Worm (Caenorhabditis elegans): ENCODE data around the gene pigx-1.

Gene pigx-1

DNA sequence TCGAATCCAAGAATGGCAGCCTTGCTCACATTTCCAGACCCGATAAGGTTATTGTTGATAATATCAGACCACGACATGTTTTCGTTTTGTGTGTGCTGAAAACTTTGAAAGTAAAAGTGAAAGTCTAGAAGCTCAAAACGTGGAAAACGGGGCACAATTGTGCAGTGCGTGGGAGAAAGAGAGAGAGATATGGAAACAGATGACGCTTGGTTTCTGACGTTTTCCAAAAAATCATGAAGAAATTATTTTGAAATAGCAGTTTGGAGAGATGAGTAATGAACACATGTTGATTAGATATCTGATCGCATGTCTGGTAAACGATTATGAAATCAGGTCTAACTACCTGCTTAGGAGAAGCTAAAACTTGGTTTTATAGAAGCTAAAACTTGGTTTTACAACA, 16.3 kb downstream of the pigx-1 start, which contains the start of gene pfn-3:
Gene pfn-3 (minus strand): TSS at position 101 of the 400 bp plus-strand sequence.
- TF ChIP-seq unc-120 (tag; optimal IDR thresholded peaks at IDR 0.05; ENCODE audit: poor library complexity, severe bottlenecking): peak; percentile 45
- TF ChIP-seq mls-2 (tag; optimal IDR thresholded peaks at IDR 0.05): no peak
- peak; percentile 33 for TF ChIP-seq hlh-1 (tag; optimal IDR thresholded peaks at IDR 0.05)
- peak; percentile 14 for TF ChIP-seq unc-62 (GFP tag; optimal IDR thresholded peaks at IDR 0.05)

- TF ChIP-seq elt-3 (tag; optimal IDR thresholded peaks at IDR 0.05) (no peak), ztf-11 (tag; optimal IDR thresholded peaks at IDR 0.05) (no peak), zip-8 (tag; optimal IDR thresholded peaks at IDR 0.05) (no peak), lin-32 (GFP tag; optimal IDR thresholded peaks at IDR 0.05) (no peak), tbx-8 (GFP tag; optimal IDR thresholded peaks at IDR 0.05) (no peak), unc-39 (tag; optimal IDR thresholded peaks at IDR 0.05) (no peak), ceh-43 (GFP tag; optimal IDR thresholded peaks at IDR 0.05) (no peak), nhr-237 (tag; optimal IDR thresholded peaks at IDR 0.05) (no peak), lin-13 (tag; optimal IDR thresholded peaks at IDR 0.05) (no peak), cnd-1 (tag; optimal IDR thresholded peaks at IDR 0.05) (no peak), ces-1 (GFP tag; optimal IDR thresholded peaks at IDR 0.05) (no peak), ceh-83 (GFP tag; optimal IDR thresholded peaks at IDR 0.05) (no peak), ham-2 (GFP tag; optimal IDR thresholded peaks at IDR 0.05) (no peak), snpc-4 (tag; optimal IDR thresholded peaks at IDR 0.05) (no peak), mls-2 (tag; optimal IDR thresholded peaks at IDR 0.05) (no peak), hlh-1 (tag; optimal IDR thresholded peaks at IDR 0.05) (no peak), nhr-76 (tag; optimal IDR thresholded peaks at IDR 0.05) (no peak), lsy-2 (tag; optimal IDR thresholded peaks at IDR 0.05) (no peak), flh-1 (GFP tag; optimal IDR thresholded peaks at IDR 0.05) (no peak)
Observed at ce11 chrX:1072152-1072551, 24.7 kb downstream of the pigx-1 start, which contains the start of gene lim-6. Gene lim-6, plus strand, starts transcription at chrX:1072452.

- TF ChIP-seq cnd-1 (tag; optimal IDR thresholded peaks at IDR 0.05) (peak; percentile 13), lin-32 (GFP tag; optimal IDR thresholded peaks at IDR 0.05) (peak; percentile 76), nhr-2 (tag; optimal IDR thresholded peaks at IDR 0.05) (no peak), ceh-83 (GFP tag; optimal IDR thresholded peaks at IDR 0.05) (no peak), unc-62 (GFP tag; optimal IDR thresholded peaks at IDR 0.05) (no peak)
Observed at ce11 chrX:1068986-1069385, 27.8 kb downstream of the pigx-1 start, which contains the start of gene mksr-1. Gene mksr-1, minus strand, starts transcription at chrX:1069129.

DNA sequence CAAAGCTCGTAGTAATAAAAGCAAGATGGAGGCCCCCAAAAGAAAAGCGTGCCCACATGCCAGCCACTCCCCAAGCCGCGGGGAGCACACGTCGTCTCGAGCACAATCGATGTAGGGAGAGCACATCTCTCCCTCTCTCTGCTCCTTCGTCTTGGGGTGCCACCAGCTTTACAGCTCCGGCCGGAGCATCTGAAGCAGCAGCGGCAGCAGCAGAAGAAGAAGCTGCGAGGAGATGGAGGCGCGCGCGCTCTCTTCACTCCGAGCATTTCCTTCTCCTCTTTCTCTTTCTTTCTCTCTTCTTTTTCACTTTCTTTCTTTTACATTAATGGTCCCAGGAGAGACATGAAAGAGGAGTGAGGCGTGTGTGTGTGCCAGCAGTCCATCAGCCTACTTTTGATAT, 32.7 kb downstream of the pigx-1 start:
- TF ChIP-seq pha-4 (tag; optimal IDR thresholded peaks at IDR 0.05) (no peak), mls-2 (tag; optimal IDR thresholded peaks at IDR 0.05) (peak; percentile 23), ceh-43 (GFP tag; optimal IDR thresholded peaks at IDR 0.05) (no peak), ham-2 (GFP tag; optimal IDR thresholded peaks at IDR 0.05) (no peak), snpc-4 (tag; optimal IDR thresholded peaks at IDR 0.05) (no peak), drap-1 (GFP tag; optimal IDR thresholded peaks at IDR 0.05) (peak; percentile 31), ces-1 (GFP tag; optimal IDR thresholded peaks at IDR 0.05) (peak; percentile 62), nhr-12 (tag; optimal IDR thresholded peaks at IDR 0.05) (no peak), sem-2 (GFP tag; optimal IDR thresholded peaks at IDR 0.05) (no peak), lin-13 (tag; optimal IDR thresholded peaks at IDR 0.05) (no peak), nhr-28 (tag; optimal IDR thresholded peaks at IDR 0.05) (no peak), cnd-1 (tag; optimal IDR thresholded peaks at IDR 0.05) (no peak), nhr-237 (tag; optimal IDR thresholded peaks at IDR 0.05) (no peak), unc-62 (GFP tag; optimal IDR thresholded peaks at IDR 0.05) (peak; percentile 34), mep-1 (tag; optimal IDR thresholded peaks at IDR 0.05) (no peak), lsy-2 (tag; optimal IDR thresholded peaks at IDR 0.05) (peak; percentile 0), lin-32 (GFP tag; optimal IDR thresholded peaks at IDR 0.05) (no peak), ceh-39 (tag; optimal IDR thresholded peaks at IDR 0.05) (no peak), unc-39 (tag; optimal IDR thresholded peaks at IDR 0.05) (no peak), unc-120 (tag; optimal IDR thresholded peaks at IDR 0.05; ENCODE audit: poor library complexity, severe bottlenecking) (peak; percentile 70), sptf-1 (tag; optimal IDR thresholded peaks at IDR 0.05) (peak; percentile 54), hlh-1 (tag; optimal IDR thresholded peaks at IDR 0.05) (peak; percentile 36), nhr-2 (tag; optimal IDR thresholded peaks at IDR 0.05) (no peak)

DNA sequence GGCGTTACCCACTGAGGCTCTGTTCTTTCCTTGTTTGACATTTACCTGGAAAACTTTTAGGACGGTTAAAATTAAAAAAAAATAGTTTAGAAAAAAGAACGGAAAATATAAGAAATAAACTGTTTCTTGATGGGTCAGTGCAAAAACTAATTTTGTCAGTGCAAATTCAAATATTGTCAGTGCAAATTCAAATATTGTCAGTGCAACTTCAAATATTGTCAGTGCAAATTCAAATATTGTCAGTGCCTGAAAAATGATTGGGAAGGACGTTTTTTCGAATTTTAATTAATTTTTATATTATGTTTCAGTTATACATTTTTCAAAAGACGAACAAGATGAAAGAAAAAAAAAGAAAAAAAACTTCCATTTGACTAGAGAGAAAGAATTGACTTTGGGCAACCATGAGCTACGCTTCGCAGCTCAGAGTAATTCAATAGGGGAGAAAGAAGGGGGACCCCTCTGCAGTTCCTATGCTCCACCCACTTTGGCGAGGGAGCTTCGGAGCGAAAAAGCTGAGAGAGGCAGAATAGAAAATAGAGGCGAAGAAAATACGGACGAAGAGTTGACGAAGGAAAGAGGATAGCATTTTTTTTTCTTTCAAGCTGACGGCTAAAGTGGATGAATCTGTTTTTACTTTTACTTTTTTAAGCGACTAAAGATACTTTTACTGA, 34.3 kb downstream of the pigx-1 start, which contains the start of gene unc-1:
Gene unc-1 (minus strand): TSS at position 51 of the 671 bp plus-strand sequence.
- TF ChIP-seq mep-1 (tag; optimal IDR thresholded peaks at IDR 0.05) (peak; percentile 7), ztf-11 (tag; optimal IDR thresholded peaks at IDR 0.05) (no peak), hlh-1 (tag; optimal IDR thresholded peaks at IDR 0.05) (no peak), ces-1 (GFP tag; optimal IDR thresholded peaks at IDR 0.05) (peak; percentile 95), unc-120 (tag; optimal IDR thresholded peaks at IDR 0.05; ENCODE audit: poor library complexity, severe bottlenecking) (peak; percentile 11), lsy-2 (tag; optimal IDR thresholded peaks at IDR 0.05) (no peak), zip-8 (tag; optimal IDR thresholded peaks at IDR 0.05) (no peak), flh-1 (GFP tag; optimal IDR thresholded peaks at IDR 0.05) (no peak), nhr-76 (tag; optimal IDR thresholded peaks at IDR 0.05) (no peak)
